Fruit fly (Drosophila melanogaster): ENCODE measurements around the gene verm.

verm gene

dm6 chr3L:19653470-19653869, 41.6 kb downstream of the verm start:
- no peak for TF ChIP-seq Dll (optimal IDR thresholded peaks at IDR 0.05)
- TF ChIP-seq CG8478 (optimal IDR thresholded peaks at IDR 0.05) = no peak
- TF ChIP-seq psq (optimal IDR thresholded peaks at IDR 0.05) = no peak
- no peak for TF ChIP-seq usp (GFP tag; optimal IDR thresholded peaks at IDR 0.05)
- TF ChIP-seq EcR (GFP tag; optimal IDR thresholded peaks at IDR 0.05) = no peak
- TF ChIP-seq pan (optimal IDR thresholded peaks at IDR 0.05) = no peak

- TF ChIP-seq Dll (optimal IDR thresholded peaks at IDR 0.05) = no peak
- no peak for TF ChIP-seq pan (optimal IDR thresholded peaks at IDR 0.05)
- TF ChIP-seq usp (GFP tag; optimal IDR thresholded peaks at IDR 0.05) = no peak
- TF ChIP-seq EcR (GFP tag; optimal IDR thresholded peaks at IDR 0.05) = no peak
- TF ChIP-seq psq (optimal IDR thresholded peaks at IDR 0.05) = no peak
- no peak for TF ChIP-seq CG8478 (optimal IDR thresholded peaks at IDR 0.05)
Measured at dm6 chr3L:19650588-19650987, 44.5 kb downstream of the verm start.

dm6 chr3L:19650121-19650520, 44.9 kb downstream of the verm start:
- TF ChIP-seq EcR (GFP tag; optimal IDR thresholded peaks at IDR 0.05) (no peak), pan (optimal IDR thresholded peaks at IDR 0.05) (peak; percentile 68), psq (optimal IDR thresholded peaks at IDR 0.05) (no peak), CG8478 (optimal IDR thresholded peaks at IDR 0.05) (no peak), Dll (optimal IDR thresholded peaks at IDR 0.05) (no peak), usp (GFP tag; optimal IDR thresholded peaks at IDR 0.05) (no peak)

dm6 chr3L:19649374-19649948, 45.6 kb downstream of the verm start, which contains the start of gene Oat:
Oat (minus strand) TSS chr3L:19649851.
- no peak for TF ChIP-seq pan (optimal IDR thresholded peaks at IDR 0.05)
- no peak for TF ChIP-seq usp (GFP tag; optimal IDR thresholded peaks at IDR 0.05)
- TF ChIP-seq Dll (optimal IDR thresholded peaks at IDR 0.05) = no peak
- no peak for TF ChIP-seq psq (optimal IDR thresholded peaks at IDR 0.05)
- no peak for TF ChIP-seq CG8478 (optimal IDR thresholded peaks at IDR 0.05)
- TF ChIP-seq EcR (GFP tag; optimal IDR thresholded peaks at IDR 0.05) = no peak

dm6 chr3L:19648648-19649047, 46.4 kb downstream of the verm start:
- TF ChIP-seq psq (optimal IDR thresholded peaks at IDR 0.05) = no peak
- no peak for TF ChIP-seq usp (GFP tag; optimal IDR thresholded peaks at IDR 0.05)
- TF ChIP-seq CG8478 (optimal IDR thresholded peaks at IDR 0.05) = no peak
- no peak for TF ChIP-seq pan (optimal IDR thresholded peaks at IDR 0.05)
- no peak for TF ChIP-seq Dll (optimal IDR thresholded peaks at IDR 0.05)
- TF ChIP-seq EcR (GFP tag; optimal IDR thresholded peaks at IDR 0.05) = no peak

- TF ChIP-seq EcR (GFP tag; optimal IDR thresholded peaks at IDR 0.05) (no peak), CG8478 (optimal IDR thresholded peaks at IDR 0.05) (no peak), usp (GFP tag; optimal IDR thresholded peaks at IDR 0.05) (no peak), pan (optimal IDR thresholded peaks at IDR 0.05) (no peak)
Measured at dm6 chr3L:19646292-19646691, 48.8 kb downstream of the verm start.

- TF ChIP-seq EcR (GFP tag; optimal IDR thresholded peaks at IDR 0.05) = no peak
- no peak for TF ChIP-seq CG8478 (optimal IDR thresholded peaks at IDR 0.05)
Measured at dm6 chr3L:19642448-19643020, 52.5 kb downstream of the verm start, which contains the start of gene Rnf146. Rnf146 (minus strand) TSS chr3L:19642816.

Data from whole organism.